Fruit fly (Drosophila melanogaster) whole organism, prepupa: Measurements from ENCODE around the gene Vha26.

Experiments used
- Blimp-1 ChIP-seq: fragments of 200-800 bp; sonication (Bioruptor generic); optimal IDR thresholded peaks from 3 replicates; lab custom pipeline; 2017; ENCODE audit warnings: missing biosample characterization, missing genetic modification characterization, mild to moderate bottlenecking, moderate library complexity, missing genetic modification reagents
- CG10669 ChIP-seq: fragments of 200-800 bp; sonication (Bioruptor generic); optimal IDR thresholded peaks from 3 replicates; lab custom pipeline; 2018; ENCODE audit warnings: missing biosample characterization, mild to moderate bottlenecking, missing genetic modification characterization, moderate library complexity
- CG11294 ChIP-seq: fragments of 200-800 bp; sonication (Bioruptor generic); IDR thresholded peaks from 2 replicates; pipeline ENCODE4 v1.3.6; 2022; ENCODE audit warnings: missing biosample characterization, missing genetic modification characterization
- CG11762 ChIP-seq: fragments of 200-800 bp; sonication (Bioruptor generic); optimal IDR thresholded peaks from 3 replicates; lab custom pipeline; 2016; ENCODE audit warnings: missing biosample characterization, missing genetic modification characterization; ENCODE audit not compliant: insufficient read depth
- CG11902 ChIP-seq: fragments of 200-800 bp; sonication (Bioruptor generic); optimal IDR thresholded peaks from 3 replicates; lab custom pipeline; 2016; ENCODE audit warnings: missing biosample characterization, missing genetic modification characterization
- CG15336 ChIP-seq: fragments of 200-800 bp; sonication (Bioruptor generic); IDR thresholded peaks from 2 replicates; pipeline ENCODE4 v1.3.6; 2022; ENCODE audit warnings: missing biosample characterization, missing genetic modification characterization
- CG1621 ChIP-seq: fragments of 200-800 bp; sonication (Bioruptor generic); optimal IDR thresholded peaks from 3 replicates; lab custom pipeline; 2018; ENCODE audit warnings: missing biosample characterization, mild to moderate bottlenecking, missing genetic modification characterization
- CG16779 ChIP-seq: fragments of 200-800 bp; sonication (Bioruptor generic); optimal IDR thresholded peaks from 3 replicates; lab custom pipeline; 2017; ENCODE audit warnings: missing biosample characterization, mild to moderate bottlenecking, missing genetic modification characterization
- CG3032 ChIP-seq: fragments of 200-800 bp; optimal IDR thresholded peaks from 2 replicates; lab custom pipeline; 2019; ENCODE audit warnings: missing biosample characterization, mild to moderate bottlenecking, missing genetic modification characterization, moderate library complexity
- CG31627 ChIP-seq: fragments of 200-800 bp; sonication (Bioruptor generic); optimal IDR thresholded peaks from 3 replicates; lab custom pipeline; 2016; ENCODE audit warnings: missing biosample characterization, missing genetic modification characterization
- CG32006 ChIP-seq: fragments of 200-800 bp; sonication (Bioruptor generic); optimal IDR thresholded peaks from 3 replicates; lab custom pipeline; 2017; ENCODE audit warnings: missing biosample characterization, mild to moderate bottlenecking, missing genetic modification characterization
- CG34406 ChIP-seq: fragments of 200-800 bp; sonication (Bioruptor generic); optimal IDR thresholded peaks from 3 replicates; lab custom pipeline; 2016; ENCODE audit warnings: missing biosample characterization, missing genetic modification characterization
- CG4318 ChIP-seq: fragments of 200-800 bp; sonication (Bioruptor generic); optimal IDR thresholded peaks from 3 replicates; lab custom pipeline; 2017; ENCODE audit warnings: missing biosample characterization, mild to moderate bottlenecking, missing genetic modification characterization
- CG6163 ChIP-seq: fragments of 200-800 bp; sonication (Bioruptor generic); IDR thresholded peaks from 3 replicates; pipeline ENCODE4 v1.3.6; 2022; ENCODE audit warnings: missing biosample characterization, missing genetic modification characterization
- CG6276 ChIP-seq: fragments of 200-800 bp; sonication (Bioruptor generic); optimal IDR thresholded peaks from 2 replicates; lab custom pipeline; 2017; ENCODE audit warnings: missing biosample characterization, mild to moderate bottlenecking, missing genetic modification characterization
- CG6792 ChIP-seq: fragments of 200-800 bp; sonication (Bioruptor generic); optimal IDR thresholded peaks from 3 replicates; lab custom pipeline; 2016; ENCODE audit warnings: missing biosample characterization, missing genetic modification characterization
- CG6854 ChIP-seq: fragments of 200-800 bp; sonication (Bioruptor generic); optimal IDR thresholded peaks from 2 replicates; lab custom pipeline; 2017; ENCODE audit warnings: missing biosample characterization, mild to moderate bottlenecking, missing genetic modification characterization
- CG8119 ChIP-seq: fragments of 200-800 bp; sonication (Bioruptor generic); IDR thresholded peaks from 3 replicates; pipeline ENCODE4 v1.3.6; 2022; ENCODE audit warnings: missing biosample characterization, missing genetic modification characterization
- CG8319 ChIP-seq: fragments of 200-800 bp; sonication (Bioruptor generic); optimal IDR thresholded peaks from 3 replicates; lab custom pipeline; 2016; ENCODE audit warnings: missing biosample characterization, missing genetic modification characterization
- CG8632 ChIP-seq: fragments of 200-800 bp; sonication (Bioruptor generic); optimal IDR thresholded peaks from 3 replicates; lab custom pipeline; 2016; ENCODE audit warnings: missing biosample characterization, missing genetic modification characterization
- Eip75B ChIP-seq: fragments of 200-800 bp; sonication (Bioruptor generic); optimal IDR thresholded peaks from 3 replicates; lab custom pipeline; 2016; ENCODE audit warnings: missing biosample characterization, missing genetic modification characterization
- Eip78C ChIP-seq: fragments of 200-800 bp; sonication (Bioruptor generic); peaks from one replicate; lab custom pipeline; 2016; ENCODE audit warnings: missing biosample characterization, missing genetic modification characterization
- Ets21C ChIP-seq: fragments of 200-800 bp; sonication (Bioruptor generic); optimal IDR thresholded peaks from 3 replicates; lab custom pipeline; 2016; ENCODE audit warnings: missing biosample characterization, missing genetic modification characterization
- Ets96B ChIP-seq: fragments of 200-800 bp; optimal IDR thresholded peaks from 2 replicates; lab custom pipeline; 2019; ENCODE audit warnings: missing biosample characterization, mild to moderate bottlenecking, missing genetic modification characterization, moderate library complexity
- Gug ChIP-seq: fragments of 200-800 bp; sonication (Bioruptor generic); IDR thresholded peaks from 2 replicates; pipeline ENCODE4 v1.3.6; 2022; ENCODE audit warnings: missing biosample characterization, missing genetic modification characterization
- Hr38 ChIP-seq: sonication (Bioruptor generic); optimal IDR thresholded peaks from 2 replicates; lab custom pipeline; 2016; ENCODE audit warnings: missing biosample characterization, missing genetic modification characterization
- Hr39 ChIP-seq: fragments of 200-800 bp; sonication (Bioruptor generic); optimal IDR thresholded peaks from 2 replicates; lab custom pipeline; 2016; ENCODE audit warnings: missing biosample characterization, missing genetic modification characterization
- Hr4 ChIP-seq: fragments of 200-800 bp; sonication (Bioruptor generic); optimal IDR thresholded peaks from 3 replicates; lab custom pipeline; 2016; ENCODE audit warnings: missing biosample characterization, missing genetic modification characterization
- Lpt ChIP-seq: fragments of 200-800 bp; sonication (Bioruptor generic); optimal IDR thresholded peaks from 3 replicates; lab custom pipeline; 2016; ENCODE audit warnings: missing biosample characterization, missing genetic modification characterization
- Met ChIP-seq: fragments of 200-800 bp; sonication (Bioruptor generic); optimal IDR thresholded peaks from 3 replicates; lab custom pipeline; 2016; ENCODE audit warnings: missing biosample characterization, missing genetic modification characterization
- OdsH ChIP-seq: fragments of 200-800 bp; sonication (Bioruptor generic); optimal IDR thresholded peaks from 3 replicates; lab custom pipeline; 2016; ENCODE audit warnings: missing biosample characterization, missing genetic modification characterization
- Smox ChIP-seq: fragments of 200-800 bp; sonication (Bioruptor generic); optimal IDR thresholded peaks from 3 replicates; lab custom pipeline; 2016; ENCODE audit warnings: missing biosample characterization, missing genetic modification characterization
- Sox102F ChIP-seq: fragments of 200-800 bp; sonication (Bioruptor generic); optimal IDR thresholded peaks from 2 replicates; lab custom pipeline; 2016; ENCODE audit warnings: missing biosample characterization, mild to moderate bottlenecking, missing genetic modification characterization
- Sox14 ChIP-seq: fragments of 200-800 bp; sonication (Bioruptor generic); optimal IDR thresholded peaks from 3 replicates; lab custom pipeline; 2016; ENCODE audit warnings: missing biosample characterization, missing genetic modification characterization
- Sox15 ChIP-seq: fragments of 200-800 bp; sonication (Bioruptor generic); optimal IDR thresholded peaks from 3 replicates; lab custom pipeline; 2016; ENCODE audit warnings: missing biosample characterization, missing genetic modification characterization
- achi ChIP-seq: fragments of 200-800 bp; sonication (Bioruptor generic); optimal IDR thresholded peaks from 3 replicates; lab custom pipeline; 2016; ENCODE audit warnings: missing biosample characterization, missing genetic modification characterization
- acj6 ChIP-seq: fragments of 200-800 bp; sonication (Bioruptor generic); optimal IDR thresholded peaks from 3 replicates; lab custom pipeline; 2016; ENCODE audit warnings: missing biosample characterization, missing genetic modification characterization
- cyc ChIP-seq: fragments of 200-800 bp; sonication (Bioruptor generic); optimal IDR thresholded peaks from 3 replicates; lab custom pipeline; 2016; ENCODE audit warnings: missing biosample characterization, missing genetic modification characterization
- dac ChIP-seq: fragments of 200-800 bp; sonication (Bioruptor generic); optimal IDR thresholded peaks from 2 replicates; lab custom pipeline; 2017; ENCODE audit warnings: missing biosample characterization, mild to moderate bottlenecking, missing genetic modification characterization
- eg ChIP-seq: fragments of 200-800 bp; sonication (Bioruptor generic); IDR thresholded peaks from 3 replicates; pipeline ENCODE4 v1.3.6; 2022; ENCODE audit warnings: missing biosample characterization, missing genetic modification characterization
- fd59A ChIP-seq: fragments of 200-800 bp; sonication (Bioruptor generic); optimal IDR thresholded peaks from 2 replicates; lab custom pipeline; 2017; ENCODE audit warnings: missing biosample characterization, mild to moderate bottlenecking, missing genetic modification characterization, missing genetic modification reagents
- fkh ChIP-seq: fragments of 200-800 bp; sonication (Bioruptor generic); optimal IDR thresholded peaks from 3 replicates; lab custom pipeline; 2017; ENCODE audit warnings: missing biosample characterization, mild to moderate bottlenecking, missing genetic modification characterization, moderate library complexity
- lz ChIP-seq: fragments of 200-800 bp; sonication (Bioruptor generic); optimal IDR thresholded peaks from 3 replicates; lab custom pipeline; 2016; ENCODE audit warnings: missing biosample characterization, missing genetic modification characterization
- pdm3 ChIP-seq: fragments of 200-800 bp; sonication (Bioruptor generic); optimal IDR thresholded peaks from 3 replicates; lab custom pipeline; 2016; ENCODE audit warnings: missing biosample characterization, missing genetic modification characterization
- salr ChIP-seq, 2 experiments: fragments of 200-800 bp; sonication (Bioruptor generic); optimal IDR thresholded peaks; 3 replicates each; lab custom pipeline; 2016 to 2018; ENCODE audit warnings: missing biosample characterization in 2 of 2, missing genetic modification characterization in 2 of 2, mild to moderate bottlenecking in 1 of 2
- spab ChIP-seq: fragments of 200-800 bp; sonication (Bioruptor generic); optimal IDR thresholded peaks from 2 replicates; lab custom pipeline; 2017; ENCODE audit warnings: missing biosample characterization, mild to moderate bottlenecking, missing genetic modification characterization, missing genetic modification reagents
- ss ChIP-seq, 2 experiments: fragments of 200-800 bp; sonication (Bioruptor generic); optimal IDR thresholded peaks; 2 replicates in 1 of 2; 3 replicates in 1 of 2; lab custom pipeline; 2017 to 2018; ENCODE audit warnings: mild to moderate bottlenecking in 2 of 2, missing biosample characterization in 2 of 2, missing genetic modification characterization in 2 of 2, moderate library complexity in 1 of 2
- svp ChIP-seq: fragments of 200-800 bp; sonication (Bioruptor generic); peaks from one replicate; lab custom pipeline; 2016; ENCODE audit warnings: missing biosample characterization, missing genetic modification characterization
- topi ChIP-seq: fragments of 200-800 bp; sonication (Bioruptor generic); optimal IDR thresholded peaks from 3 replicates; lab custom pipeline; 2016; ENCODE audit warnings: missing biosample characterization, missing genetic modification characterization

Vha26 gene

DNA sequence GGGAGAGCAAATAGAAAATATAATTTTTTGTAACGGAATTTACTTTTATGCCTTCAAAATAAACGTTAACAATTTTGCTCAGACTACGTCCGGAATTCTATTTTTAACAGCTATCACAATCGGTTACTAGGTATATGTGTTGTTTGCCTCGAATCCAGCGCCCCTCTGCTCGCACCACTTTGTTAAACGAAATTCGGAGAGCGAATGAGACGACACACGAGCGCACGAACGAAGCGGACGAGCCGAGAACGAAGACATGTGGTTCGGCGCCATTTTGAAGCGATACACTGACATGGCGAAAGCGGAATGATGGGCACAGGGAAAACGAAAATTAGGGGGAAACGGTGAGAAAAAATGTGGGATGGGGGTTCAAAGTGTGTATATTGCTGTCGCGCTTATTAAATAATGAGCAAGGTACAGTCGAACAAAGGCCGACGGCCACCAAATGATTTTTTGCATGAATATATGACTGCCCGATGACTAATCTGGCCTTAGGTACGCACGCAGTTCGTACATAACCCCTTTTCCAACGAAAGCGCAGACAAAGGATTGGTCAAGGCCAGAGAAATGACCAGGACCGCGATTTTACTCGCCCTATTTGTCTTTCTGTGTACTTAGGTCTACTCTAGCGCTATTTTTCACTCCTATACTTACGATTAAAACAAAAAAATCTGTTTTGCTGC lies 8.9 kb downstream of the Vha26 start (continued):
- no peak for TF ChIP-seq CG34406 (GFP tag; lab: Kevin White, UChicago)

DNA sequence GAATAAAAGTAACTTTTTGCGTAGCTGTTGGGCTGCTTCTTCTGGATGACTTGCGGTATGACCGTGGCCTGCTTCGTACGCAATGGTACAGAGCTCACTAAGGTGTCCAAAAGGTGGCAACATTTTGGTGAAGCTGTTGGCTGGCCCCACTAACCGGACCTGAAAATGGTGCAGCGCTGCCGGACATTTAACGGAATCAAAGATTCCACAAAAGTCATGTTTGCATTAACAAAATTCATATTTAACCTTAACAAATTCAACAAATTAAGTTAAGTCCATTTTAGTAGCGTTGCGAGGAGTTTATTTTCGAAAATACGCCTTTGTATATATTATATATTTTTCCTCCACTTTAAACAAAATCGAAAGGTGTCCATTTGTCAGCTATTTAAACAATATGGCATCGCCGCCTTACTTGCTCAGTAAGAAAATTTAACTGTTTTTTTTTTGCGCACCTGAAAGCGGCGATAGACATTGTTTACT lies 9.5 kb downstream of the Vha26 start, which contains the start of the genes kra and SecS:
Gene kra (minus strand): TSS at position 93 of the 480 bp plus-strand sequence.
Gene SecS (plus strand): TSS at position 390 of the 480 bp plus-strand sequence.
- TF ChIP-seq Eip78C (GFP tag; lab: Kevin White, UChicago) (peak; percentile 79), CG3032 (peak; percentile 44), CG1621 (tag; lab: Kevin White, UChicago) (no peak), salr (GFP tag; optimal IDR thresholded peaks at IDR 0.05; lab: Kevin White, UChicago) (no peak), fd59A (GFP tag; lab: Kevin White, UChicago) (no peak), Sox14 (GFP tag; lab: Kevin White, UChicago) (peak; percentile 30), spab (GFP tag; lab: Kevin White, UChicago) (no peak), CG11902 (GFP tag; lab: Kevin White, UChicago) (peak; percentile 40), Sox102F (GFP tag; lab: Kevin White, UChicago) (no peak), Lpt (GFP tag; lab: Kevin White, UChicago) (no peak), CG34406 (GFP tag; lab: Kevin White, UChicago) (peak; percentile 16), Met (GFP tag; lab: Kevin White, UChicago) (peak; percentile 67), Blimp-1 (GFP tag; lab: Kevin White, UChicago) (peak; percentile 19), Ets21C (GFP tag; lab: Kevin White, UChicago) (peak; percentile 72), CG32006 (GFP tag; lab: Kevin White, UChicago) (no peak), CG6792 (GFP tag; lab: Kevin White, UChicago) (peak; percentile 47), CG8319 (GFP tag; lab: Kevin White, UChicago) (peak; percentile 39), CG11294 (GFP tag; lab: Robert Waterston, UW) (no peak), CG8632 (GFP tag; lab: Kevin White, UChicago) (peak; percentile 46), CG31627 (GFP tag; lab: Kevin White, UChicago) (peak; percentile 68), CG15336 (no peak), acj6 (peak; percentile 71), dac (GFP tag; lab: Kevin White, UChicago) (peak; percentile 20), Hr4 (GFP tag; lab: Kevin White, UChicago) (peak; percentile 79), svp (peak; percentile 78), topi (GFP tag; lab: Kevin White, UChicago) (peak; percentile 51), Sox15 (GFP tag; lab: Kevin White, UChicago) (peak; percentile 61), cyc (GFP tag; lab: Kevin White, UChicago) (peak; percentile 55), Smox (GFP tag; lab: Kevin White, UChicago) (no peak), Eip75B (GFP tag; lab: Kevin White, UChicago) (peak; percentile 42), pdm3 (GFP tag; lab: Kevin White, UChicago) (peak; percentile 68), ss (GFP tag; optimal IDR thresholded peaks at IDR 0.05; lab: Kevin White, UChicago) (no peak), CG16779 (no peak), CG8119 (GFP tag; lab: Robert Waterston, UW) (no peak), achi (GFP tag; lab: Kevin White, UChicago) (peak; percentile 66), Gug (no peak), Hr38 (GFP tag; lab: Kevin White, UChicago) (no peak), CG10669 (GFP tag; lab: Kevin White, UChicago) (no peak), OdsH (GFP tag; lab: Kevin White, UChicago) (peak; percentile 66), Hr39 (GFP tag; lab: Kevin White, UChicago) (peak; percentile 68), fkh (GFP tag; lab: Kevin White, UChicago) (peak; percentile 86), Ets96B (tag; lab: Kevin White, UChicago) (peak; percentile 24), CG6854 (GFP tag; lab: Kevin White, UChicago) (no peak), CG6276 (GFP tag; lab: Kevin White, UChicago) (no peak), CG11762 (GFP tag; lab: Kevin White, UChicago) (peak; percentile 45), CG4318 (no peak), CG6163 (GFP tag; lab: Robert Waterston, UW) (no peak), eg (no peak), lz (GFP tag; lab: Kevin White, UChicago) (peak; percentile 69)
